Fruit fly (Drosophila melanogaster) whole organism, embryonic: Measurements from ENCODE around the gene CG12992.
A peak's percentile ranks its signal among the peaks of the same experiment; 100 is the strongest.

Source experiments
- Aef1 ChIP-seq: fragments of 200-800 bp; sonication (Bioruptor generic); IDR thresholded peaks from 3 replicates; pipeline ENCODE4 v1.3.6; 2022; ENCODE audit warnings: missing biosample characterization, missing genetic modification characterization
- B-H2 ChIP-seq: fragments of 200-800 bp; sonication (Bioruptor generic); optimal IDR thresholded peaks from 2 replicates; lab custom pipeline; 2018; ENCODE audit warnings: missing biosample characterization, mild to moderate bottlenecking, missing genetic modification characterization
- CG12236 ChIP-seq: fragments of 200-800 bp; sonication (Bioruptor generic); optimal IDR thresholded peaks from 2 replicates; lab custom pipeline; 2016; ENCODE audit warnings: missing biosample characterization, missing genetic modification characterization
- CG12391 ChIP-seq: fragments of 200-800 bp; sonication (Bioruptor generic); optimal IDR thresholded peaks from 3 replicates; lab custom pipeline; 2018; ENCODE audit warnings: missing biosample characterization, mild to moderate bottlenecking, missing genetic modification characterization, moderate library complexity
- CG13296 ChIP-seq: fragments of 200-800 bp; sonication (Bioruptor generic); optimal IDR thresholded peaks from 3 replicates; lab custom pipeline; 2018; ENCODE audit warnings: missing biosample characterization, mild to moderate bottlenecking, missing genetic modification characterization
- CG14710 ChIP-seq: fragments of 200-800 bp; sonication (Bioruptor generic); optimal IDR thresholded peaks from 3 replicates; lab custom pipeline; 2019; ENCODE audit warnings: missing biosample characterization, mild to moderate bottlenecking, missing genetic modification characterization, moderate library complexity
- CG1529 ChIP-seq: fragments of 200-800 bp; sonication (Bioruptor generic); optimal IDR thresholded peaks from 3 replicates; lab custom pipeline; 2018; ENCODE audit warnings: missing biosample characterization, missing genetic modification characterization
- CG17328 ChIP-seq: fragments of 200-800 bp; sonication (Bioruptor generic); IDR thresholded peaks from 2 replicates; pipeline ENCODE4 v1.3.6; 2022; ENCODE audit warnings: missing biosample characterization, missing genetic modification characterization
- CG17361 ChIP-seq: fragments of 200-800 bp; sonication (Bioruptor generic); IDR thresholded peaks from 3 replicates; pipeline ENCODE4 v1.3.6; 2022; ENCODE audit warnings: missing biosample characterization, missing genetic modification characterization
- CG17568 ChIP-seq: fragments of 200-800 bp; sonication (Bioruptor generic); optimal IDR thresholded peaks from 2 replicates; lab custom pipeline; 2018; ENCODE audit warnings: missing biosample characterization, mild to moderate bottlenecking, missing genetic modification characterization, moderate library complexity
- CG17829 ChIP-seq: fragments of 200-800 bp; optimal IDR thresholded peaks from 2 replicates; lab custom pipeline; 2019; ENCODE audit warnings: missing biosample characterization, mild to moderate bottlenecking, missing genetic modification characterization, moderate library complexity
- CG31365 ChIP-seq: fragments of 200-800 bp; sonication (Bioruptor generic); optimal IDR thresholded peaks from 2 replicates; lab custom pipeline; 2018; ENCODE audit warnings: missing biosample characterization, mild to moderate bottlenecking, missing genetic modification characterization
- CG33557 ChIP-seq: fragments of 200-800 bp; sonication (Bioruptor generic); optimal IDR thresholded peaks from 2 replicates; lab custom pipeline; 2019; ENCODE audit warnings: missing biosample characterization, mild to moderate bottlenecking, missing genetic modification characterization, moderate library complexity
- CG4282 ChIP-seq: fragments of 200-800 bp; sonication (Bioruptor generic); optimal IDR thresholded peaks from 2 replicates; lab custom pipeline; 2016; ENCODE audit warnings: missing biosample characterization, missing genetic modification characterization
- CG43689 ChIP-seq: fragments of 200-800 bp; sonication (Bioruptor generic); IDR thresholded peaks from 2 replicates; pipeline ENCODE4 v1.3.6; 2022; ENCODE audit warnings: missing biosample characterization, missing genetic modification characterization
- CG7372 ChIP-seq: fragments of 200-800 bp; sonication (Bioruptor generic); IDR thresholded peaks from 2 replicates; pipeline ENCODE4 v1.3.6; 2022; ENCODE audit warnings: missing biosample characterization, missing genetic modification characterization
- CG7987 ChIP-seq: fragments of 200-800 bp; sonication (Bioruptor generic); optimal IDR thresholded peaks from 2 replicates; lab custom pipeline; 2018; ENCODE audit warnings: missing biosample characterization, mild to moderate bottlenecking, missing genetic modification characterization, moderate library complexity
- CG9797 ChIP-seq: fragments of 200-800 bp; sonication (Bioruptor generic); optimal IDR thresholded peaks from 3 replicates; lab custom pipeline; 2018; ENCODE audit warnings: missing biosample characterization, mild to moderate bottlenecking, missing genetic modification characterization
- CG9932 ChIP-seq: fragments of 200-800 bp; sonication (Bioruptor generic); IDR thresholded peaks from 2 replicates; pipeline ENCODE4 v1.3.6; 2022; ENCODE audit warnings: missing biosample characterization, missing genetic modification characterization
- CoRest ChIP-seq: fragments of 200-800 bp; sonication (Bioruptor generic); optimal IDR thresholded peaks from 3 replicates; lab custom pipeline; 2018; ENCODE audit warnings: missing biosample characterization, mild to moderate bottlenecking, missing genetic modification characterization, moderate library complexity
- Dbx ChIP-seq: fragments of 200-800 bp; sonication (Bioruptor generic); IDR thresholded peaks from 3 replicates; pipeline ENCODE4 v1.3.6; 2022; ENCODE audit warnings: missing biosample characterization, missing genetic modification characterization
- H2.0 ChIP-seq: fragments of 200-800 bp; sonication (Bioruptor generic); IDR thresholded peaks from 2 replicates; pipeline ENCODE4 v1.3.6; 2022; ENCODE audit warnings: missing biosample characterization, missing genetic modification characterization
- Hey ChIP-seq: fragments of 200-800 bp; sonication (Bioruptor generic); optimal IDR thresholded peaks from 3 replicates; lab custom pipeline; 2018; ENCODE audit warnings: missing biosample characterization, mild to moderate bottlenecking, missing genetic modification characterization
- Mrtf ChIP-seq: fragments of 200-800 bp; sonication (Bioruptor generic); IDR thresholded peaks from 3 replicates; pipeline ENCODE4 v1.3.6; 2022; ENCODE audit warnings: missing biosample characterization, missing genetic modification characterization
- Optix ChIP-seq: fragments of 200-800 bp; sonication (Bioruptor generic); IDR thresholded peaks from 3 replicates; pipeline ENCODE4 v1.3.6; 2022; ENCODE audit warnings: missing biosample characterization, missing genetic modification characterization
- Poxn ChIP-seq: fragments of 200-800 bp; sonication (Bioruptor generic); IDR thresholded peaks from 2 replicates; pipeline ENCODE4 v1.3.6; 2022; ENCODE audit warnings: missing biosample characterization, missing genetic modification characterization
- Ptx1 ChIP-seq: fragments of 200-800 bp; sonication (Bioruptor generic); IDR thresholded peaks from 2 replicates; pipeline ENCODE4 v1.3.6; 2022; ENCODE audit warnings: missing biosample characterization, missing genetic modification characterization
- Ravus ChIP-seq: fragments of 200-800 bp; sonication (Bioruptor generic); IDR thresholded peaks from 2 replicates; pipeline ENCODE4 v1.3.6; 2022; ENCODE audit warnings: missing biosample characterization, missing genetic modification characterization
- Sin3A ChIP-seq: fragments of >200 bp; optimal IDR thresholded peaks from 2 replicates; lab custom pipeline; 2018
- Six4 ChIP-seq: fragments of 200-800 bp; sonication (Bioruptor generic); optimal IDR thresholded peaks from 2 replicates; lab custom pipeline; 2016; ENCODE audit warnings: missing biosample characterization, missing genetic modification characterization
- Sry-δ ChIP-seq: fragments of 200-800 bp; sonication (Bioruptor generic); optimal IDR thresholded peaks from 2 replicates; lab custom pipeline; 2016; ENCODE audit warnings: missing biosample characterization, missing genetic modification characterization
- Vsx1 ChIP-seq: fragments of 200-800 bp; sonication (Bioruptor generic); optimal IDR thresholded peaks from 2 replicates; lab custom pipeline; 2017; ENCODE audit warnings: missing biosample characterization, mild to moderate bottlenecking, missing genetic modification characterization, missing genetic modification reagents
- Xrp1 ChIP-seq: fragments of 200-800 bp; sonication (Bioruptor generic); IDR thresholded peaks from 2 replicates; pipeline ENCODE4 v1.3.6; 2022; ENCODE audit warnings: missing biosample characterization, missing genetic modification characterization
- ato ChIP-seq: fragments of 200-800 bp; sonication (Bioruptor generic); IDR thresholded peaks from 2 replicates; pipeline ENCODE4 v1.3.6; 2022; ENCODE audit warnings: missing biosample characterization, missing genetic modification characterization; ENCODE audit not compliant: partially characterized antibody
- crc ChIP-seq: fragments of 200-800 bp; sonication (Bioruptor generic); optimal IDR thresholded peaks from 2 replicates; lab custom pipeline; 2016; ENCODE audit warnings: missing biosample characterization, missing genetic modification characterization
- emc ChIP-seq: fragments of 200-800 bp; sonication (Bioruptor generic); optimal IDR thresholded peaks from 2 replicates; lab custom pipeline; 2016; ENCODE audit warnings: missing biosample characterization, missing genetic modification characterization
- fd102C ChIP-seq: fragments of 200-800 bp; sonication (Bioruptor generic); optimal IDR thresholded peaks from 2 replicates; lab custom pipeline; 2018; ENCODE audit warnings: missing biosample characterization, mild to moderate bottlenecking, missing genetic modification characterization, moderate library complexity
- fu2 ChIP-seq: fragments of 200-800 bp; sonication (Bioruptor generic); optimal IDR thresholded peaks from 2 replicates; lab custom pipeline; 2016; ENCODE audit warnings: missing biosample characterization, missing genetic modification characterization
- jing ChIP-seq: fragments of 200-800 bp; sonication (Bioruptor generic); optimal IDR thresholded peaks from 2 replicates; lab custom pipeline; 2018; ENCODE audit warnings: missing biosample characterization, mild to moderate bottlenecking, missing genetic modification characterization
- klu ChIP-seq: fragments of 200-800 bp; sonication (Bioruptor generic); IDR thresholded peaks from 2 replicates; pipeline ENCODE4 v1.3.6; 2022; ENCODE audit warnings: missing biosample characterization, missing genetic modification characterization
- lbe ChIP-seq: fragments of 200-800 bp; sonication (Bioruptor generic); optimal IDR thresholded peaks from 2 replicates; lab custom pipeline; 2016; ENCODE audit warnings: missing biosample characterization, mild to moderate bottlenecking, missing genetic modification characterization
- lola ChIP-seq, 3 experiments: fragments of >200 bp in 2 of 3; fragments of 200-800 bp in 1 of 3; sonication (Bioruptor generic) in 1 of 3; optimal IDR thresholded peaks; 2 replicates each; lab custom pipeline; 2017 to 2019; ENCODE audit warnings: missing biosample characterization in 3 of 3, missing genetic modification characterization in 3 of 3, mild to moderate bottlenecking in 1 of 3, moderate library complexity in 1 of 3
- nerfin-2 ChIP-seq: fragments of 200-800 bp; sonication (Bioruptor generic); IDR thresholded peaks from 2 replicates; pipeline ENCODE4 v1.3.6; 2022; ENCODE audit warnings: missing biosample characterization, missing genetic modification characterization; ENCODE audit not compliant: partially characterized antibody
- phol ChIP-seq: fragments of 200-800 bp; sonication (Bioruptor generic); optimal IDR thresholded peaks from 3 replicates; lab custom pipeline; 2018; ENCODE audit warnings: missing biosample characterization, mild to moderate bottlenecking, missing genetic modification characterization, moderate library complexity
- pnt ChIP-seq: fragments of 200-800 bp; sonication (Bioruptor generic); optimal IDR thresholded peaks from 3 replicates; lab custom pipeline; 2016; ENCODE audit warnings: missing biosample characterization, missing genetic modification characterization
- ro ChIP-seq: fragments of 200-800 bp; sonication (Bioruptor generic); IDR thresholded peaks from 2 replicates; pipeline ENCODE4 v1.3.6; 2022; ENCODE audit warnings: missing biosample characterization, missing genetic modification characterization
- schlank ChIP-seq: fragments of 200-800 bp; sonication (Bioruptor generic); optimal IDR thresholded peaks from 2 replicates; lab custom pipeline; 2018; ENCODE audit warnings: missing biosample characterization, mild to moderate bottlenecking, missing genetic modification characterization
- shn ChIP-seq: fragments of 200-800 bp; sonication (Bioruptor generic); optimal IDR thresholded peaks from 3 replicates; lab custom pipeline; 2016; ENCODE audit warnings: missing biosample characterization, missing genetic modification characterization
- sr ChIP-seq: fragments of 200-800 bp; sonication (Bioruptor generic); IDR thresholded peaks from 3 replicates; pipeline ENCODE4 v1.3.6; 2022; ENCODE audit warnings: missing biosample characterization, missing genetic modification characterization
- twi ChIP-seq: fragments of 200-800 bp; optimal IDR thresholded peaks from 2 replicates; lab custom pipeline; 2019; ENCODE audit warnings: missing biosample characterization, mild to moderate bottlenecking, missing genetic modification characterization, moderate library complexity
- wor ChIP-seq: fragments of 200-800 bp; sonication (Bioruptor generic); IDR thresholded peaks from 2 replicates; pipeline ENCODE4 v1.3.6; 2022; ENCODE audit warnings: missing biosample characterization, missing genetic modification characterization

CG12992 gene

dm6 chrX:17599330-17599729 lies 10.7 kb downstream of the CG12992 start, which contains the start of gene X11L (continued):
- peak; percentile 37 for TF ChIP-seq CG12236
- peak; percentile 53; the same call in 1 of the 3 replicates for TF ChIP-seq Mrtf
- TF ChIP-seq Aef1 (GFP tag; lab: Robert Waterston, UW): peak; percentile 29; the same call in 1 of the 3 replicates
- peak; percentile 48; the same call in 1 of the 2 replicates for TF ChIP-seq CG7372 (GFP tag; lab: Robert Waterston, UW)
- peak; percentile 70 for TF ChIP-seq Xrp1 (GFP tag; lab: Robert Waterston, UW)
- TF ChIP-seq CG13296 (GFP tag; lab: Kevin White, UChicago): no peak
- peak; percentile 7 for TF ChIP-seq twi (tag; lab: Kevin White, UChicago)
- peak; percentile 52 for TF ChIP-seq emc (GFP tag; lab: Kevin White, UChicago)
- TF ChIP-seq jing (GFP tag; lab: Kevin White, UChicago): peak; percentile 35
- 0 out of 2 replicates have a peak, but pooled peaks have one; percentile 43 for TF ChIP-seq CG43689 (GFP tag; lab: Robert Waterston, UW)
- TF ChIP-seq klu: 0 out of 2 replicates have a peak, but pooled peaks have one; percentile 8
- TF ChIP-seq nerfin-2: peak; percentile 82
- peak; percentile 65 for TF ChIP-seq CG4282
- peak; percentile 29 for TF ChIP-seq CG7987 (GFP tag; lab: Kevin White, UChicago)
- TF ChIP-seq CG17328 (GFP tag; lab: Robert Waterston, UW): peak; percentile 53
- peak; percentile 58; the same call in 2 of the 3 replicates for TF ChIP-seq Dbx (GFP tag; lab: Robert Waterston, UW)
- TF ChIP-seq Sin3A (lab: Kevin White, UChicago): peak; percentile 65
- TF ChIP-seq sr (GFP tag; lab: Robert Waterston, UW): 0 out of 3 replicates have a peak, but pooled peaks have one; percentile 10
- TF ChIP-seq B-H2 (GFP tag; lab: Kevin White, UChicago): peak; percentile 35
- peak; percentile 70 for TF ChIP-seq phol (tag; lab: Kevin White, UChicago)
- TF ChIP-seq Ptx1 (GFP tag; lab: Robert Waterston, UW): peak; percentile 67
- TF ChIP-seq Six4 (GFP tag; lab: Kevin White, UChicago): peak; percentile 40
- TF ChIP-seq CG31365 (tag; lab: Kevin White, UChicago): no peak
- peak; percentile 1 for TF ChIP-seq CG1529 (GFP tag; lab: Kevin White, UChicago)
- TF ChIP-seq Ravus (GFP tag; lab: Robert Waterston, UW): no peak; the same call in 1 of the 2 replicates
- peak; percentile 67 for TF ChIP-seq H2.0 (GFP tag; lab: Robert Waterston, UW)
- TF ChIP-seq schlank: no peak
- TF ChIP-seq Vsx1: no peak
- TF ChIP-seq Optix (GFP tag; lab: Robert Waterston, UW): peak; percentile 75
- peak; percentile 62 for TF ChIP-seq CG17829 (tag; lab: Kevin White, UChicago)
- peak; percentile 15 for TF ChIP-seq CG33557
- TF ChIP-seq Poxn (GFP tag; lab: Robert Waterston, UW): no peak
- no peak for TF ChIP-seq CG17568
- peak; percentile 75 for TF ChIP-seq lbe (GFP tag; lab: Kevin White, UChicago)
- TF ChIP-seq CG14710 (tag; lab: Kevin White, UChicago): peak; percentile 62
- peak; percentile 66 for TF ChIP-seq pnt (GFP tag; lab: Kevin White, UChicago)
- peak; percentile 33; the same call in 1 of the 2 replicates for TF ChIP-seq wor (GFP tag; lab: Robert Waterston, UW)
- TF ChIP-seq ato: peak; percentile 90
- peak; percentile 82 for TF ChIP-seq Sry-δ
- no peak for TF ChIP-seq fd102C (GFP tag; lab: Kevin White, UChicago)
- peak in 1 of 3 experiments; percentile 27 for TF ChIP-seq lola (GFP tag; optimal IDR thresholded peaks at IDR 0.05; lab: Kevin White, UChicago)
- TF ChIP-seq CG9797 (GFP tag; lab: Kevin White, UChicago): peak; percentile 13
- peak; percentile 61 for TF ChIP-seq fu2
- peak; percentile 85 for TF ChIP-seq CG9932 (GFP tag; lab: Robert Waterston, UW)
- no peak for TF ChIP-seq ro (GFP tag; lab: Robert Waterston, UW)
- peak; percentile 31 for TF ChIP-seq crc (GFP tag; lab: Kevin White, UChicago)
- TF ChIP-seq CG12391 (tag; lab: Kevin White, UChicago): peak; percentile 65
- no peak for TF ChIP-seq CG17361 (GFP tag; lab: Robert Waterston, UW)
- no peak for TF ChIP-seq Hey
- peak; percentile 73 for TF ChIP-seq shn (GFP tag; lab: Kevin White, UChicago)
- peak; percentile 54 for TF ChIP-seq CoRest (tag; lab: Kevin White, UChicago)
